Fruit fly (Drosophila melanogaster) whole organism, embryonic: ENCODE results near the gene CG32320.

Source experiments
- B-H2 ChIP-seq: fragments of 200-800 bp; sonication (Bioruptor generic); optimal IDR thresholded peaks from 2 replicates; lab custom pipeline; 2018; ENCODE audit warnings: missing biosample characterization, mild to moderate bottlenecking, missing genetic modification characterization
- BEAF-32 ChIP-seq: fragments of 200-800 bp; sonication (Bioruptor generic); optimal IDR thresholded peaks from 3 replicates; lab custom pipeline; 2017; ENCODE audit warnings: missing biosample characterization, missing genetic modification characterization, mild to moderate bottlenecking, moderate library complexity, missing genetic modification reagents
- CG10209 ChIP-seq: fragments of 200-800 bp; sonication (Bioruptor generic); optimal IDR thresholded peaks from 3 replicates; lab custom pipeline; 2017; ENCODE audit warnings: missing biosample characterization, mild to moderate bottlenecking, missing genetic modification characterization, missing genetic modification reagents
- CG10543 ChIP-seq: fragments of 200-800 bp; sonication (Bioruptor generic); optimal IDR thresholded peaks from 3 replicates; lab custom pipeline; 2017; ENCODE audit warnings: missing biosample characterization, mild to moderate bottlenecking, missing genetic modification characterization, moderate library complexity
- CG11093 ChIP-seq: fragments of 200-800 bp; sonication (Bioruptor generic); IDR thresholded peaks from 3 replicates; pipeline ENCODE4 v1.3.6; 2022; ENCODE audit warnings: missing biosample characterization, missing genetic modification characterization
- CG11247 ChIP-seq: fragments of 200-800 bp; sonication (Bioruptor generic); IDR thresholded peaks from 2 replicates; pipeline ENCODE4 v1.3.6; 2022; ENCODE audit warnings: missing biosample characterization, missing genetic modification characterization
- CG11456 ChIP-seq: fragments of 200-800 bp; sonication (Bioruptor generic); IDR thresholded peaks from 3 replicates; pipeline ENCODE4 v1.3.6; 2022; ENCODE audit warnings: missing biosample characterization, missing genetic modification characterization
- CG12942 ChIP-seq: fragments of 200-800 bp; sonication (Bioruptor generic); optimal IDR thresholded peaks from 3 replicates; lab custom pipeline; 2016; ENCODE audit warnings: missing biosample characterization, missing genetic modification characterization
- CG13624 ChIP-seq: fragments of 200-800 bp; sonication (Bioruptor generic); optimal IDR thresholded peaks from 2 replicates; lab custom pipeline; 2016; ENCODE audit warnings: missing biosample characterization, missing genetic modification characterization
- CG15269 ChIP-seq: fragments of 200-800 bp; sonication (Bioruptor generic); optimal IDR thresholded peaks from 2 replicates; lab custom pipeline; 2018; ENCODE audit warnings: missing biosample characterization, mild to moderate bottlenecking, missing genetic modification characterization, moderate library complexity
- CG16813 ChIP-seq: fragments of 200-800 bp; sonication (Bioruptor generic); IDR thresholded peaks from 3 replicates; pipeline ENCODE4 v1.3.6; 2022; ENCODE audit warnings: missing biosample characterization, missing genetic modification characterization; ENCODE audit not compliant: partially characterized antibody
- CG17802 ChIP-seq: fragments of 200-800 bp; sonication (Bioruptor generic); optimal IDR thresholded peaks from 2 replicates; lab custom pipeline; 2018; ENCODE audit warnings: missing biosample characterization, mild to moderate bottlenecking, missing genetic modification characterization, moderate library complexity
- CG17912 ChIP-seq: fragments of 200-800 bp; sonication (Bioruptor generic); optimal IDR thresholded peaks from 2 replicates; lab custom pipeline; 2018; ENCODE audit warnings: missing biosample characterization, mild to moderate bottlenecking, missing genetic modification characterization
- CG18011 ChIP-seq: fragments of 200-800 bp; sonication (Bioruptor generic); optimal IDR thresholded peaks from 2 replicates; lab custom pipeline; 2017; ENCODE audit warnings: missing biosample characterization, missing genetic modification characterization, mild to moderate bottlenecking, moderate library complexity, missing genotype
- CG18262 ChIP-seq: fragments of 200-800 bp; optimal IDR thresholded peaks from 3 replicates; lab custom pipeline; 2019; ENCODE audit warnings: missing biosample characterization, mild to moderate bottlenecking, missing genetic modification characterization, moderate library complexity
- CG18599 ChIP-seq: fragments of 200-800 bp; sonication (Bioruptor generic); optimal IDR thresholded peaks from 3 replicates; lab custom pipeline; 2017; ENCODE audit warnings: missing biosample characterization, missing genetic modification characterization, mild to moderate bottlenecking, moderate library complexity, missing genetic modification reagents
- CG30403 ChIP-seq: fragments of 200-800 bp; sonication (Bioruptor generic); optimal IDR thresholded peaks from 3 replicates; lab custom pipeline; 2016; ENCODE audit warnings: missing biosample characterization, missing genetic modification characterization
- CG32532 ChIP-seq: fragments of 200-800 bp; sonication (Bioruptor generic); IDR thresholded peaks from 2 replicates; pipeline ENCODE4 v1.3.6; 2022; ENCODE audit warnings: missing biosample characterization, missing genetic modification characterization
- CG3838 ChIP-seq: fragments of 200-800 bp; sonication (Bioruptor generic); optimal IDR thresholded peaks from 3 replicates; lab custom pipeline; 2016; ENCODE audit warnings: missing biosample characterization, missing genetic modification characterization
- CG42726 ChIP-seq: fragments of 200-800 bp; sonication (Bioruptor generic); IDR thresholded peaks from 2 replicates; pipeline ENCODE4 v1.3.6; 2022; ENCODE audit warnings: missing biosample characterization, missing genetic modification characterization; ENCODE audit not compliant: partially characterized antibody
- CG4424 ChIP-seq: fragments of 200-800 bp; sonication (Bioruptor generic); optimal IDR thresholded peaks from 3 replicates; lab custom pipeline; 2016; ENCODE audit warnings: missing biosample characterization, missing genetic modification characterization
- CG4730 ChIP-seq: fragments of 200-800 bp; sonication (Bioruptor generic); IDR thresholded peaks from 2 replicates; pipeline ENCODE4 v1.3.6; 2022; ENCODE audit warnings: missing biosample characterization, missing genetic modification characterization
- CG6683 ChIP-seq: fragments of 200-800 bp; sonication (Bioruptor generic); optimal IDR thresholded peaks from 2 replicates; lab custom pipeline; 2017; ENCODE audit warnings: missing biosample characterization, mild to moderate bottlenecking, missing genetic modification characterization, missing genetic modification reagents
- CG8765 ChIP-seq: fragments of 200-800 bp; sonication (Bioruptor generic); IDR thresholded peaks from 2 replicates; pipeline ENCODE4 v1.3.6; 2022; ENCODE audit warnings: missing biosample characterization, missing genetic modification characterization
- Camta ChIP-seq: fragments of 200-800 bp; sonication (Bioruptor generic); optimal IDR thresholded peaks from 2 replicates; lab custom pipeline; 2016; ENCODE audit warnings: missing biosample characterization, missing genetic modification characterization
- D19A ChIP-seq: fragments of 200-800 bp; optimal IDR thresholded peaks from 3 replicates; lab custom pipeline; 2019; ENCODE audit warnings: missing biosample characterization, mild to moderate bottlenecking, missing genetic modification characterization, moderate library complexity
- Dbx ChIP-seq: fragments of 200-800 bp; sonication (Bioruptor generic); IDR thresholded peaks from 3 replicates; pipeline ENCODE4 v1.3.6; 2022; ENCODE audit warnings: missing biosample characterization, missing genetic modification characterization
- Deaf1 ChIP-seq: fragments of 200-800 bp; optimal IDR thresholded peaks from 3 replicates; lab custom pipeline; 2019; ENCODE audit warnings: missing biosample characterization, mild to moderate bottlenecking, missing genetic modification characterization, moderate library complexity
- ERR ChIP-seq: fragments of 200-800 bp; sonication (Bioruptor generic); optimal IDR thresholded peaks from 2 replicates; lab custom pipeline; 2016; ENCODE audit warnings: missing biosample characterization, missing genetic modification characterization
- H15 ChIP-seq: fragments of 200-800 bp; sonication (Bioruptor generic); IDR thresholded peaks from 3 replicates; pipeline ENCODE4 v1.3.6; 2022; ENCODE audit warnings: missing biosample characterization, missing genetic modification characterization
- Nf-YB ChIP-seq: fragments of 200-800 bp; sonication (Bioruptor generic); optimal IDR thresholded peaks from 3 replicates; lab custom pipeline; 2019; ENCODE audit warnings: missing biosample characterization, mild to moderate bottlenecking, missing genetic modification characterization, moderate library complexity
- Nf-YC ChIP-seq: fragments of 200-800 bp; optimal IDR thresholded peaks from 3 replicates; lab custom pipeline; 2019; ENCODE audit warnings: missing biosample characterization, mild to moderate bottlenecking, missing genetic modification characterization, moderate library complexity
- Ravus ChIP-seq: fragments of 200-800 bp; sonication (Bioruptor generic); IDR thresholded peaks from 2 replicates; pipeline ENCODE4 v1.3.6; 2022; ENCODE audit warnings: missing biosample characterization, missing genetic modification characterization
- Scr ChIP-seq: fragments of 200-800 bp; sonication (Bioruptor generic); IDR thresholded peaks from 2 replicates; pipeline ENCODE4 v1.3.6; 2022; ENCODE audit warnings: missing biosample characterization, missing genetic modification characterization; ENCODE audit not compliant: partially characterized antibody
- Six4 ChIP-seq: fragments of 200-800 bp; sonication (Bioruptor generic); optimal IDR thresholded peaks from 2 replicates; lab custom pipeline; 2016; ENCODE audit warnings: missing biosample characterization, missing genetic modification characterization
- Trl ChIP-seq, 3 experiments: fragments of >200 bp in 2 of 3; fragments of 200-800 bp in 1 of 3; sonication (Bioruptor generic) in 1 of 3; optimal IDR thresholded peaks; 2 replicates in 1 of 3; 3 replicates in 2 of 3; lab custom pipeline; 2016 to 2017; ENCODE audit warnings: missing biosample characterization in 1 of 3, missing genetic modification characterization in 1 of 3
- chinmo ChIP-seq: fragments of 200-800 bp; sonication (Bioruptor generic); IDR thresholded peaks from 4 replicates; pipeline ENCODE4 v1.3.6; 2022; ENCODE audit warnings: missing biosample characterization, missing genetic modification characterization; ENCODE audit not compliant: partially characterized antibody
- dan ChIP-seq: fragments of 200-800 bp; sonication (Bioruptor generic); IDR thresholded peaks from 2 replicates; pipeline ENCODE4 v1.3.6; 2022; ENCODE audit warnings: missing biosample characterization, missing genetic modification characterization
- en ChIP-seq: fragments of 200-800 bp; sonication (Bioruptor generic); optimal IDR thresholded peaks from 2 replicates; lab custom pipeline; 2016; ENCODE audit warnings: missing biosample characterization, missing genetic modification characterization
- her ChIP-seq: fragments of 200-800 bp; sonication (Bioruptor generic); optimal IDR thresholded peaks from 2 replicates; lab custom pipeline; 2016; ENCODE audit warnings: missing biosample characterization, missing genetic modification characterization
- ind ChIP-seq: fragments of 200-800 bp; sonication (Bioruptor generic); optimal IDR thresholded peaks from 3 replicates; lab custom pipeline; 2016; ENCODE audit warnings: missing biosample characterization, missing genetic modification characterization
- jing ChIP-seq: fragments of 200-800 bp; sonication (Bioruptor generic); optimal IDR thresholded peaks from 2 replicates; lab custom pipeline; 2018; ENCODE audit warnings: missing biosample characterization, mild to moderate bottlenecking, missing genetic modification characterization
- klu ChIP-seq: fragments of 200-800 bp; sonication (Bioruptor generic); IDR thresholded peaks from 2 replicates; pipeline ENCODE4 v1.3.6; 2022; ENCODE audit warnings: missing biosample characterization, missing genetic modification characterization
- pb ChIP-seq: fragments of 200-800 bp; sonication (Bioruptor generic); optimal IDR thresholded peaks from 3 replicates; lab custom pipeline; 2016; ENCODE audit warnings: missing biosample characterization, missing genetic modification characterization
- repo ChIP-seq: fragments of 200-800 bp; sonication (Bioruptor generic); optimal IDR thresholded peaks from 2 replicates; lab custom pipeline; 2016; ENCODE audit warnings: missing biosample characterization, missing genetic modification characterization
- row ChIP-seq: fragments of 200-800 bp; sonication (Bioruptor generic); IDR thresholded peaks from 3 replicates; pipeline ENCODE4 v1.3.6; 2022; ENCODE audit warnings: missing biosample characterization, missing genetic modification characterization
- run ChIP-seq: fragments of 200-800 bp; sonication (Bioruptor generic); optimal IDR thresholded peaks from 3 replicates; lab custom pipeline; 2018; ENCODE audit warnings: missing biosample characterization, mild to moderate bottlenecking, missing genetic modification characterization
- tap ChIP-seq: fragments of 200-800 bp; optimal IDR thresholded peaks from 3 replicates; lab custom pipeline; 2019; ENCODE audit warnings: missing biosample characterization, mild to moderate bottlenecking, missing genetic modification characterization, moderate library complexity

The CG32320 gene

dm6 chr3L:1349942-1350923, 48.2 kb upstream of the CG32320 start (continued):
- peak; percentile 29 for TF ChIP-seq CG10543 (GFP tag; lab: Kevin White, UChicago)
- TF ChIP-seq CG3838 (GFP tag; lab: Kevin White, UChicago): no peak
- TF ChIP-seq row: peak; percentile 70
- TF ChIP-seq CG13624 (GFP tag; lab: Kevin White, UChicago): peak; percentile 25
- TF ChIP-seq Ravus (GFP tag; lab: Robert Waterston, UW): no peak
- TF ChIP-seq dan (GFP tag; lab: Robert Waterston, UW): no peak
- TF ChIP-seq H15 (GFP tag; lab: Robert Waterston, UW): no peak
- TF ChIP-seq Camta (GFP tag; lab: Kevin White, UChicago): peak; percentile 38
- no peak for TF ChIP-seq Six4 (GFP tag; lab: Kevin White, UChicago)
- no peak for TF ChIP-seq run (tag; lab: Kevin White, UChicago)
- TF ChIP-seq BEAF-32 (GFP tag; lab: Kevin White, UChicago): peak; percentile 98
- peak; percentile 50 for TF ChIP-seq CG18262 (tag; lab: Kevin White, UChicago)
- TF ChIP-seq CG11456: peak; percentile 66; the same call in 1 of the 3 replicates
- no peak for TF ChIP-seq CG11247 (GFP tag; lab: Robert Waterston, UW)
- TF ChIP-seq CG18011: no peak
- TF ChIP-seq B-H2 (GFP tag; lab: Kevin White, UChicago): no peak
- TF ChIP-seq CG32532 (GFP tag; lab: Robert Waterston, UW): peak; percentile 34
- no peak for TF ChIP-seq CG8765 (GFP tag; lab: Robert Waterston, UW)
- TF ChIP-seq Nf-YB (GFP tag; lab: Kevin White, UChicago): peak; percentile 11
- peak; percentile 56; the same call in 1 of the 3 replicates for TF ChIP-seq Dbx
- no peak for TF ChIP-seq en (GFP tag; lab: Kevin White, UChicago)
- peak; percentile 26 for TF ChIP-seq ind (GFP tag; lab: Kevin White, UChicago)
- peak; percentile 2 for TF ChIP-seq CG12942 (GFP tag; lab: Kevin White, UChicago)
- no peak for TF ChIP-seq CG17802 (tag; lab: Kevin White, UChicago)
- no peak for TF ChIP-seq CG11093 (GFP tag; lab: Robert Waterston, UW)
- TF ChIP-seq Scr: peak; percentile 98
- no peak for TF ChIP-seq ERR
- TF ChIP-seq CG30403 (GFP tag; lab: Kevin White, UChicago): peak; percentile 52
- TF ChIP-seq repo (GFP tag; lab: Kevin White, UChicago): no peak
- no peak for TF ChIP-seq jing (GFP tag; lab: Kevin White, UChicago)
- TF ChIP-seq tap (tag; lab: Kevin White, UChicago): peak; percentile 19
- TF ChIP-seq CG15269 (tag; lab: Kevin White, UChicago): peak; percentile 38
- TF ChIP-seq CG4730: no peak
- TF ChIP-seq Trl (optimal IDR thresholded peaks at IDR 0.05; lab: Kevin White, UChicago): no peak
- TF ChIP-seq Trl (GFP tag; optimal IDR thresholded peaks at IDR 0.05; lab: Kevin White, UChicago): peak; percentile 6
- TF ChIP-seq pb: no peak
- TF ChIP-seq klu (GFP tag; lab: Robert Waterston, UW): no peak
- peak; percentile 41 for TF ChIP-seq Nf-YC (tag; lab: Kevin White, UChicago)
- peak; percentile 20 for TF ChIP-seq her (GFP tag; lab: Kevin White, UChicago)
- TF ChIP-seq Deaf1 (tag; lab: Kevin White, UChicago): no peak
- TF ChIP-seq CG18599 (GFP tag; lab: Kevin White, UChicago): no peak
- peak; percentile 95 for TF ChIP-seq CG42726
- peak; percentile 96 for TF ChIP-seq chinmo
- peak; percentile 98 for TF ChIP-seq CG16813 (GFP tag; lab: Robert Waterston, UW)
- TF ChIP-seq CG6683: no peak
- peak; percentile 34 for TF ChIP-seq D19A (tag; lab: Kevin White, UChicago)
- TF ChIP-seq CG10209 (GFP tag; lab: Kevin White, UChicago): peak; percentile 1
- no peak for TF ChIP-seq CG17912 (GFP tag; lab: Kevin White, UChicago)
- TF ChIP-seq CG4424: peak; percentile 59
